Fruit fly (Drosophila melanogaster): ENCODE results near the gene LSm-4.

The LSm-4 gene

DNA sequence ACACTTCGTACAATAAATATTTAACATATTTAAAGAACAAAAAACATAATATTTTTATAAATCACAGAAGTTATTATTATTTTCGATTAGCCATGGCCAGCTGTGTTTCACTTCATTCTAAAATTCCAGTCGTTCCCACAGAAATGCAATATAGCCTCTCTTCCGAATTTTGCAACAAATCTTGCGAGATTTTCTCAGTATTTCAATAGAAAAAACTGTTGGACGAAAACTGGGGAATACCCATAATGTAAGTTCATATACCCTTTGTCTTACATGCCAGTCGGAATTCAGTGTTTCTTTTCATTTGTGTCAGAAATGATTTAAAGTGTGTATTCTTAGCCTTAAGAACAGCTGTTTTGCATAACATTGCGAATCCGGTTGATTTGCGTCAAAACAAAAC is 48.5 kb downstream of the LSm-4 start, which contains the start of the genes CtsL4 and ClpP (continued):
- TF ChIP-seq fd96Cb (tag; optimal IDR thresholded peaks at IDR 0.05) (peak; percentile 37), CG13775 (GFP tag; optimal IDR thresholded peaks at IDR 0.05) (peak; percentile 37), chn (GFP tag; optimal IDR thresholded peaks at IDR 0.05) (peak; percentile 13), CG5245 (GFP tag; optimal IDR thresholded peaks at IDR 0.05) (peak; percentile 5), pan (optimal IDR thresholded peaks at IDR 0.05) (no peak), pan (GFP tag; optimal IDR thresholded peaks at IDR 0.05 in 1 of 2, IDR thresholded peaks at IDR 0.05 in 1 of 2) (peak in 1 of 2 experiments; percentile 64), crol (GFP tag; IDR thresholded peaks at IDR 0.05) (no peak), Myb (GFP tag; optimal IDR thresholded peaks at IDR 0.05) (peak; percentile 15), shn (GFP tag; optimal IDR thresholded peaks at IDR 0.05) (peak; percentile 35), Opbp (GFP tag; IDR thresholded peaks at IDR 0.05; ENCODE audit: partially characterized antibody) (no peak), mld (GFP tag; IDR thresholded peaks at IDR 0.05; ENCODE audit: partially characterized antibody) (no peak), Lhr (GFP tag; optimal IDR thresholded peaks at IDR 0.05) (peak; percentile 62), her (GFP tag; optimal IDR thresholded peaks at IDR 0.05) (peak; percentile 32), CG9215 (GFP tag; IDR thresholded peaks at IDR 0.05) (no peak), CG12391 (tag; optimal IDR thresholded peaks at IDR 0.05) (peak; percentile 64), cad (GFP tag; optimal IDR thresholded peaks at IDR 0.05) (no peak), lab (GFP tag; optimal IDR thresholded peaks at IDR 0.05) (no peak), disco-r (GFP tag; optimal IDR thresholded peaks at IDR 0.05) (no peak), CG8290 (GFP tag; optimal IDR thresholded peaks at IDR 0.05) (peak; percentile 78), CG8290 (tag; optimal IDR thresholded peaks at IDR 0.05) (peak in 1 of 2 experiments; percentile 14), oc (tag; optimal IDR thresholded peaks at IDR 0.05) (no peak), fu2 (GFP tag; optimal IDR thresholded peaks at IDR 0.05) (peak; percentile 8), HLHmδ (GFP tag; optimal IDR thresholded peaks at IDR 0.05) (no peak), ac (GFP tag; optimal IDR thresholded peaks at IDR 0.05) (no peak), zen (tag; optimal IDR thresholded peaks at IDR 0.05) (peak; percentile 46), CG10209 (GFP tag; optimal IDR thresholded peaks at IDR 0.05) (peak; percentile 24), CG8944 (GFP tag; optimal IDR thresholded peaks at IDR 0.05) (peak; percentile 20)

DNA sequence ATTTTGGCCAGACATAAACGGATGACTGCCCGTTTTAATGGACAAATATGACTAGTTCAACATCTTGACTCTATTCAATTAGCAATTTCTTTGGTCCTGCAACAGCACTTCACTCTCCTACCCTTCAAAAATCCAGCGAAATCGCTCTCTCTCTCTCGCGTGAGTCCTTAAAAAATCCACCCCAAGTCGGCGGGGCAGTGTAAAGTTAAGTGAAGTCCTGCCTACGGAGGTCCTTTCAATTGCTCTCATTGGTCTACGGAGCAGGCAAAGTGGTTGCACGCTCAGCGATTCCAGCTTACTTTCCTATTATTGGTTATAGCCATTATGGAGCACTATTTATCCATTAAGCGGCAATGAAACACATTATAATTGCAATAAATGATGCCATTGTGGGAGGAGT is 51.1 kb downstream of the LSm-4 start, which contains the start of gene CG34367:
Gene CG34367, minus strand, starts transcription at position 35 of the 400 bp plus-strand sequence.
- TF ChIP-seq toy (GFP tag; IDR thresholded peaks at IDR 0.05), result no peak
- TF ChIP-seq Nf-YC (tag; optimal IDR thresholded peaks at IDR 0.05), result peak; percentile 97
- no peak for TF ChIP-seq CG5953 (GFP tag; IDR thresholded peaks at IDR 0.05)
- no peak for TF ChIP-seq ind (GFP tag; optimal IDR thresholded peaks at IDR 0.05)
- TF ChIP-seq CG9932 (GFP tag; IDR thresholded peaks at IDR 0.05), result no peak
- peak; percentile 45 to 50 for TF ChIP-seq Trl (optimal IDR thresholded peaks at IDR 0.05)
- TF ChIP-seq Trl (GFP tag; optimal IDR thresholded peaks at IDR 0.05), result no peak
- TF ChIP-seq pros (GFP tag; optimal IDR thresholded peaks at IDR 0.05), result peak; percentile 86
- TF ChIP-seq MESR4 (GFP tag; optimal IDR thresholded peaks at IDR 0.05), result no peak
- peak; percentile 96 for TF ChIP-seq Nf-YB (GFP tag; optimal IDR thresholded peaks at IDR 0.05)
- TF ChIP-seq seq (GFP tag; IDR thresholded peaks at IDR 0.05), result peak; percentile 67; the same call in 1 of the 2 replicates
- no peak for TF ChIP-seq CG3995 (GFP tag; optimal IDR thresholded peaks at IDR 0.05)

Data from whole organism, embryonic.